Fruit fly (Drosophila melanogaster) whole organism: ENCODE measurements around the gene jim.

Source experiments
- CG8478 ChIP-seq: fragments of >200 bp; optimal IDR thresholded peaks from 2 replicates; lab custom pipeline; 2018; ENCODE audit warnings: inconsistent platforms
- pan ChIP-seq: fragments of >200 bp; optimal IDR thresholded peaks from 2 replicates; lab custom pipeline; 2017
- psq ChIP-seq: fragments of >200 bp; optimal IDR thresholded peaks from 2 replicates; lab custom pipeline; 2017
- usp ChIP-seq: fragments of >200 bp; optimal IDR thresholded peaks from 2 replicates; lab custom pipeline; 2017; ENCODE audit warnings: missing biosample characterization, missing genetic modification characterization, mixed read lengths

DNA sequence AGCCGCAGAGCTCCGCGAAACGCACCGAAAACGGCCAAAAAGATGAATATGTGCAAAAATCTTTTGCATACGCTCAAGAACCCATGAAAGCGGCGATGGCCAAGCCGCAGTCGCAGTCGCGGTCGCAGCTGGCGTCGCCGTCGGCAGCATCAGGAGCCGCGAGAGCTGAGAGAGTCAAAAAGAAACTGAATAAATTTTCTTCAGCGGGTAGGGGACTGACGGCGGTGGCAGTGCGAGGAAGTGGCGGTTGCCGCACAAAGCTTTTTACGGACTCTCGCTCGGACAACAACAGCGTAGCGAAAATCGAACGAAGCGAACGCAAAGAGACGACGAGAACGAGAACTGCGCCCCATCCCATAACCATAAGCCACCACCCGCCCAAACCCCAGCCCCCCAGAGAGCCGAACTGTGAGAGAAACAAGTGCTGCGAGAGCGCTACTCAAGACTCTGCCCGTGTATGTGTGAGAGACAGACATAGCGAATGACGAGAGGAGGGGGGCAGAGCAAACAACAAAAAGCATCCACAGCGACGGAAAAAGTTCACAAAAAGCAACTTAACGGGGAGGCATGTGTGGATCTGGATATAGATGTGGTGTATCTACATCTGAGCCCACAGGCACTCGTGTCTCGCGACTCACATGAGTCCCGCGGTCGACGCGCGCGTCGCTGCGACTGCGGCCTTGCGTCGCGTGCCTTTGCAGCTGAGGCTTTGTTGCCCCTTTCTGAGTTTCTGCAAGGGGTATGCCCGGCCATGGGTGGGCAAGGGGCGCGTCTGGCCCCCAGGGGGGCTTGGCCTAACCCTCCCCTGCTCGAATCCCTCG, at the start of gene jim:
- TF ChIP-seq psq (lab: Kevin White, UChicago), result no peak
- no peak for TF ChIP-seq CG8478 (lab: Kevin White, UChicago)
- TF ChIP-seq pan (lab: Kevin White, UChicago), result no peak
- no peak for TF ChIP-seq usp (GFP tag; lab: Kevin White, UChicago)
